Worm (Caenorhabditis elegans): ENCODE data around the gene clc-17.

Gene clc-17

DNA sequence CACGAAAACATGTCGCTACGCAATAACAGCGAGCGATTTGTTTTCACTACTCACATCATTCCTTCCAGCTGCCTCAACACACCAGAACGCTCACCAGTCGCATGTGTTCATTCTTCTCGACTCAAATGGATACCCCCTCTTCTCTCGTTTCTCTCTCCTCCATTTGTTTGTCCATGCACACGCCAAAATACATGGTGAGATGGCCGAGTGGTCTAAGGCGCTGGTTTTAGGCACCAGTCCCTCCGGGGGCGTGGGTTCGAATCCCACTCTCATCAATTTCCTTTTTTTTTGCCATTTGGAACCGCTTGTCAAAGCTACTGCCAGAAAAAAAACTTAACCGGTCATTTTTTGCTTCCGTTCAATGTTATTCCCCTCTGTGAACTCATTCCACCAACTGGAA lies 11.7 kb upstream of the clc-17 start (continued):
- peak; percentile 84 for TF ChIP-seq ekl-4 (GFP tag; IDR thresholded peaks at IDR 0.05)
- TF ChIP-seq sptf-2 (GFP tag; optimal IDR thresholded peaks at IDR 0.05), result no peak
- no peak for TF ChIP-seq Y79H2A.3 (GFP tag; conservative IDR thresholded peaks at IDR 0.05)
- no peak for TF ChIP-seq lsy-27 (tag; optimal IDR thresholded peaks at IDR 0.05; ENCODE audit: borderline replicate concordance, insufficient read depth)
- peak; percentile 62; the same call in 1 of the 2 replicates for TF ChIP-seq C06A6.2 (GFP tag; conservative IDR thresholded peaks at IDR 0.05)
- peak; percentile 46 for TF ChIP-seq nhr-179 (tag; optimal IDR thresholded peaks at IDR 0.05)
- peak; percentile 89 for TF ChIP-seq nhr-90 (tag; optimal IDR thresholded peaks at IDR 0.05)
- peak; percentile 15 for TF ChIP-seq ccch-3 (GFP tag; optimal IDR thresholded peaks at IDR 0.05)
- 0 out of 2 replicates have a peak, but pooled peaks have one; percentile 48 for TF ChIP-seq aptf-2 (GFP tag; conservative IDR thresholded peaks at IDR 0.05)
- TF ChIP-seq madf-10 (tag; optimal IDR thresholded peaks at IDR 0.05), result peak; percentile 86
- peak; percentile 79 for TF ChIP-seq mcd-1 (GFP tag; IDR thresholded peaks at IDR 0.05)
- TF ChIP-seq unc-130 (GFP tag; optimal IDR thresholded peaks at IDR 0.05), result no peak
- TF ChIP-seq egl-18 (GFP tag; IDR thresholded peaks at IDR 0.05), result 0 out of 2 replicates have a peak, but pooled peaks have one; percentile 64
- TF ChIP-seq ceh-40 (GFP tag; IDR thresholded peaks at IDR 0.05), result no peak
- TF ChIP-seq lag-1 (GFP tag; IDR thresholded peaks at IDR 0.05), result no peak
- TF ChIP-seq Y67H2A.10 (GFP tag; conservative IDR thresholded peaks at IDR 0.05), result no peak
- TF ChIP-seq K12H6.12 (tag; optimal IDR thresholded peaks at IDR 0.05), result peak; percentile 84
- TF ChIP-seq F10E7.11 (tag; optimal IDR thresholded peaks at IDR 0.05), result peak; percentile 57
- no peak for TF ChIP-seq hlh-26 (GFP tag; conservative IDR thresholded peaks at IDR 0.05)
- peak; percentile 75; the same call in 1 of the 2 replicates for TF ChIP-seq Y53G8AR.9 (GFP tag; conservative IDR thresholded peaks at IDR 0.05)
- TF ChIP-seq hrde-1 (tag; optimal IDR thresholded peaks at IDR 0.05; ENCODE audit: borderline replicate concordance), result peak; percentile 69
- peak; percentile 39 for TF ChIP-seq zim-3 (tag; optimal IDR thresholded peaks at IDR 0.05)
- peak; percentile 64; the same call in 1 of the 2 replicates for TF ChIP-seq C17E4.6 (GFP tag; IDR thresholded peaks at IDR 0.05)
- peak; percentile 66; the same call in 1 of the 2 replicates for TF ChIP-seq madf-3 (GFP tag; IDR thresholded peaks at IDR 0.05)
- peak; percentile 80; the same call in 1 of the 2 replicates for TF ChIP-seq nfyb-1 (GFP tag; IDR thresholded peaks at IDR 0.05)
- TF ChIP-seq ceh-100 (GFP tag; IDR thresholded peaks at IDR 0.05), result peak; percentile 73
- TF ChIP-seq ama-1 (optimal IDR thresholded peaks at IDR 0.05), result no peak
- TF ChIP-seq ama-1 (GFP tag; optimal IDR thresholded peaks at IDR 0.05), result peak; percentile 54 to 78
- TF ChIP-seq fkh-3 (tag; optimal IDR thresholded peaks at IDR 0.05), result no peak
- TF ChIP-seq B0336.3 (GFP tag; IDR thresholded peaks at IDR 0.05), result peak; percentile 77; the same call in 1 of the 2 replicates
- no peak for TF ChIP-seq xnd-1 (tag; optimal IDR thresholded peaks at IDR 0.05)
- no peak for TF ChIP-seq T26A5.8 (tag; optimal IDR thresholded peaks at IDR 0.05)
- TF ChIP-seq ztf-28 (GFP tag; IDR thresholded peaks at IDR 0.05), result 0 out of 2 replicates have a peak, but pooled peaks have one; percentile 17
- TF ChIP-seq ceh-27 (GFP tag; optimal IDR thresholded peaks at IDR 0.05), result peak; percentile 82
- peak; percentile 62 for TF ChIP-seq ztf-22 (GFP tag; optimal IDR thresholded peaks at IDR 0.05)
- peak; percentile 51; the same call in 1 of the 2 replicates for TF ChIP-seq cebp-1 (GFP tag; IDR thresholded peaks at IDR 0.05)
- TF ChIP-seq cebp-1 (tag; optimal IDR thresholded peaks at IDR 0.05), result peak; percentile 83
- TF ChIP-seq ztf-3 (GFP tag; optimal IDR thresholded peaks at IDR 0.05), result peak; percentile 12
- TF ChIP-seq F49E8.2 (tag; optimal IDR thresholded peaks at IDR 0.05; ENCODE audit: insufficient read depth), result peak; percentile 13
- TF ChIP-seq akir-1 (GFP tag; optimal IDR thresholded peaks at IDR 0.05), result no peak
- peak; percentile 45 for TF ChIP-seq nhr-80 (tag; optimal IDR thresholded peaks at IDR 0.05)
- no peak for TF ChIP-seq pha-4 (tag; optimal IDR thresholded peaks at IDR 0.05)
- peak; percentile 92 for TF ChIP-seq rcor-1 (GFP tag; IDR thresholded peaks at IDR 0.05)
- TF ChIP-seq ceh-79 (tag; optimal IDR thresholded peaks at IDR 0.05), result peak; percentile 46
- no peak for TF ChIP-seq lsl-1 (GFP tag; optimal IDR thresholded peaks at IDR 0.05)
- peak; percentile 92 for TF ChIP-seq ztf-26 (tag; optimal IDR thresholded peaks at IDR 0.05)
- TF ChIP-seq lir-1 (GFP tag; conservative IDR thresholded peaks at IDR 0.05), result peak; percentile 84
- peak; percentile 21 for TF ChIP-seq snpc-1.3 (tag; optimal IDR thresholded peaks at IDR 0.05; ENCODE audit: insufficient read depth)
